Worm (Caenorhabditis elegans) whole organism, L4 larva: ENCODE results near the gene C38D9.2.
A peak's percentile ranks its signal among the peaks of the same experiment; 100 is the strongest.

ENCODE experiments used
- D1046.2 ChIP-seq: fragments of 200-800 bp; sonication (Bioruptor generic); IDR thresholded peaks from 2 replicates; pipeline ENCODE4 v1.3.6; 2022; ENCODE audit warnings: missing genetic modification characterization, missing compliant biosample characterization
- F26F4.8 ChIP-seq: fragments of 200-800 bp; sonication (Bioruptor generic); conservative IDR thresholded peaks from 2 replicates; pipeline ENCODE4 v1.3.6; 2022; ENCODE audit warnings: missing genetic modification characterization, missing compliant biosample characterization
- F37D6.2 ChIP-seq: sonication (generic microtip); optimal IDR thresholded peaks from 2 replicates; lab custom pipeline; 2016; ENCODE audit warnings: mild to moderate bottlenecking, missing genetic modification characterization, missing compliant biosample characterization
- F44E2.7 ChIP-seq: fragments of 200-800 bp; sonication (Bioruptor generic); IDR thresholded peaks from 2 replicates; pipeline ENCODE4 v2.1.2; 2022; ENCODE audit warnings: missing genetic modification characterization, missing compliant biosample characterization
- T26A8.4 ChIP-seq: fragments of 200-800 bp; sonication (Bioruptor generic); IDR thresholded peaks from 2 replicates; pipeline ENCODE4 v1.3.6; 2022; ENCODE audit warnings: missing genetic modification characterization, missing compliant biosample characterization
- aly-2 ChIP-seq: sonication (generic microtip); optimal IDR thresholded peaks from 2 replicates; lab custom pipeline; 2018; ENCODE audit warnings: missing biosample characterization, missing genetic modification characterization
- arid-1 ChIP-seq: fragments of 200-800 bp; sonication (Bioruptor generic); conservative IDR thresholded peaks from 2 replicates; pipeline ENCODE4 v1.3.6; 2022; ENCODE audit warnings: missing genetic modification reagents, missing genetic modification characterization, missing compliant biosample characterization
- ceh-62 ChIP-seq: sonication (generic microtip); optimal IDR thresholded peaks from 2 replicates; lab custom pipeline; 2017; ENCODE audit warnings: missing biosample characterization, missing genetic modification characterization
- cey-2 ChIP-seq: sonication (generic microtip); optimal IDR thresholded peaks from 3 replicates; lab custom pipeline; 2017; ENCODE audit warnings: missing genetic modification characterization, mild to moderate bottlenecking, missing compliant biosample characterization, antibody characterized with exemption, borderline replicate concordance; ENCODE audit not compliant: insufficient read depth
- daf-16 ChIP-seq, 3 experiments: sonication (generic microtip); optimal IDR thresholded peaks; 2 replicates each; lab custom pipeline; 2016 to 2017; ENCODE audit warnings: missing genetic modification characterization in 3 of 3, missing genetic modification reagents in 3 of 3, mild to moderate bottlenecking in 2 of 3, missing compliant biosample characterization in 2 of 3, missing biosample characterization in 1 of 3, moderate library complexity in 1 of 3
- daf-8 ChIP-seq: fragments of 200-800 bp; sonication (Bioruptor generic); IDR thresholded peaks from 2 replicates; pipeline ENCODE4 v1.3.6; 2022; ENCODE audit warnings: missing genetic modification characterization, missing compliant biosample characterization
- dmd-6 ChIP-seq: fragments of 200-800 bp; sonication (Bioruptor generic); IDR thresholded peaks from 2 replicates; pipeline ENCODE4 v1.3.6; 2022; ENCODE audit warnings: missing genetic modification reagents, missing genetic modification characterization, missing compliant biosample characterization
- dmd-8 ChIP-seq: fragments of 200-800 bp; sonication (Bioruptor generic); IDR thresholded peaks from 2 replicates; pipeline ENCODE4 v1.3.6; 2022; ENCODE audit warnings: missing genetic modification characterization, missing compliant biosample characterization
- dmd-9 ChIP-seq: fragments of 200-800 bp; sonication (Bioruptor generic); IDR thresholded peaks from 2 replicates; pipeline ENCODE4 v1.3.6; 2022; ENCODE audit warnings: missing genetic modification reagents, missing genetic modification characterization, missing compliant biosample characterization
- dpl-1 ChIP-seq: fragments of 150-350 bp; optimal IDR thresholded peaks from 2 replicates; lab custom pipeline; 2014; ENCODE audit warnings: missing biosample characterization, missing genetic modification reagents, missing genetic modification characterization
- duxl-1 ChIP-seq: sonication (generic microtip); optimal IDR thresholded peaks from 2 replicates; lab custom pipeline; 2016; ENCODE audit warnings: mild to moderate bottlenecking, missing genetic modification characterization, moderate library complexity, missing compliant biosample characterization; ENCODE audit not compliant: poor library complexity
- dve-1 ChIP-seq: sonication (generic microtip); optimal IDR thresholded peaks from 2 replicates; lab custom pipeline; 2017; ENCODE audit warnings: antibody characterized with exemption, mild to moderate bottlenecking, missing genetic modification characterization, missing compliant biosample characterization; ENCODE audit not compliant: insufficient read depth
- egl-43 ChIP-seq: fragments of 200-800 bp; sonication (Bioruptor generic); IDR thresholded peaks from 2 replicates; pipeline ENCODE4 v1.3.6; 2022; ENCODE audit warnings: missing genetic modification reagents, missing genetic modification characterization, missing compliant biosample characterization
- hmg-1.1 ChIP-seq: fragments of 200-800 bp; sonication (Bioruptor generic); IDR thresholded peaks from 2 replicates; pipeline ENCODE4 v1.3.6; 2022; ENCODE audit warnings: missing genetic modification reagents, missing genetic modification characterization, missing compliant biosample characterization
- jun-1 ChIP-seq: fragments of 150-350 bp; optimal IDR thresholded peaks from 2 replicates; lab custom pipeline; 2014; ENCODE audit warnings: missing biosample characterization, missing genetic modification reagents, missing genetic modification characterization
- lim-7 ChIP-seq: fragments of 200-800 bp; sonication (Bioruptor generic); IDR thresholded peaks from 2 replicates; pipeline ENCODE4 v1.3.6; 2022; ENCODE audit warnings: missing genetic modification characterization, missing compliant biosample characterization
- lin-1 ChIP-seq: fragments of 200-800 bp; sonication (Bioruptor generic); IDR thresholded peaks from 2 replicates; pipeline ENCODE4 v1.3.6; 2022; ENCODE audit warnings: missing genetic modification reagents, missing genetic modification characterization, missing compliant biosample characterization
- lin-15B ChIP-seq: fragments of 150-350 bp; sonication (generic microtip); optimal IDR thresholded peaks from 3 replicates; lab custom pipeline; 2014; ENCODE audit warnings: missing biosample characterization, missing genetic modification characterization
- lsy-2 ChIP-seq, 2 experiments: fragments of 150-350 bp in 1 of 2; sonication (generic microtip) in 1 of 2; optimal IDR thresholded peaks; 2 replicates each; lab custom pipeline; 2014 to 2017; ENCODE audit warnings: missing biosample characterization in 2 of 2, missing genetic modification characterization in 2 of 2
- mdl-1 ChIP-seq, 2 experiments: fragments of 150-350 bp in 1 of 2; sonication (generic microtip) in 1 of 2; optimal IDR thresholded peaks; 2 replicates each; lab custom pipeline; 2014 to 2017; ENCODE audit warnings: missing biosample characterization in 2 of 2, missing genetic modification characterization in 2 of 2
- mxl-3 ChIP-seq: fragments of 200-800 bp; sonication (Bioruptor generic); optimal IDR thresholded peaks from 2 replicates; lab custom pipeline; 2018; ENCODE audit warnings: mild to moderate bottlenecking, missing genetic modification characterization, missing compliant biosample characterization
- nhr-237 ChIP-seq: sonication (generic microtip); optimal IDR thresholded peaks from 2 replicates; lab custom pipeline; 2017; ENCODE audit warnings: missing biosample characterization, missing genetic modification characterization
- nhr-28 ChIP-seq: fragments of 150-350 bp; optimal IDR thresholded peaks from 2 replicates; lab custom pipeline; 2014; ENCODE audit warnings: missing biosample characterization, missing genetic modification characterization
- nhr-48 ChIP-seq: sonication (generic microtip); optimal IDR thresholded peaks from 2 replicates; lab custom pipeline; 2016; ENCODE audit warnings: mild to moderate bottlenecking, missing genetic modification characterization, missing compliant biosample characterization
- pha-4 ChIP-seq, 2 experiments: fragments of 150-350 bp in 1 of 2; fragments of 200-800 bp in 1 of 2; sonication (Bioruptor generic) in 1 of 2; IDR thresholded peaks in 1 of 2; optimal IDR thresholded peaks in 1 of 2; 2 replicates each; pipeline versions ENCODE4 v1.3.6 to Lab custom; 2014 to 2022; ENCODE audit warnings: missing genetic modification characterization in 2 of 2, missing genetic modification reagents in 2 of 2, missing biosample characterization in 1 of 2, missing compliant biosample characterization in 1 of 2
- php-3 ChIP-seq: fragments of 200-800 bp; sonication (Bioruptor generic); IDR thresholded peaks from 2 replicates; pipeline ENCODE4 v1.3.6; 2022; ENCODE audit warnings: missing genetic modification reagents, missing genetic modification characterization, missing compliant biosample characterization
- pqm-1 ChIP-seq: sonication (generic microtip); optimal IDR thresholded peaks from 2 replicates; lab custom pipeline; 2017; ENCODE audit warnings: missing biosample characterization, missing genetic modification characterization
- set-16 ChIP-seq: fragments of 200-800 bp; sonication (Bioruptor generic); IDR thresholded peaks from 2 replicates; pipeline ENCODE4 v1.3.6; 2022; ENCODE audit warnings: missing genetic modification reagents, missing genetic modification characterization, missing compliant biosample characterization
- skn-1 ChIP-seq: fragments of 150-350 bp; optimal IDR thresholded peaks from 2 replicates; lab custom pipeline; 2014; ENCODE audit warnings: missing biosample characterization, missing genetic modification characterization
- snpc-4 ChIP-seq: fragments of 150-350 bp; optimal IDR thresholded peaks from 2 replicates; lab custom pipeline; 2014; ENCODE audit warnings: missing biosample characterization, missing genetic modification characterization
- spr-1 ChIP-seq: sonication (generic microtip); optimal IDR thresholded peaks from 2 replicates; lab custom pipeline; 2016; ENCODE audit warnings: mild to moderate bottlenecking, missing genetic modification characterization, missing compliant biosample characterization
- spr-3 ChIP-seq: fragments of 200-800 bp; sonication (Bioruptor generic); optimal IDR thresholded peaks from 2 replicates; lab custom pipeline; 2018; ENCODE audit warnings: mild to moderate bottlenecking, missing genetic modification characterization, missing compliant biosample characterization
- unc-130 ChIP-seq: sonication (generic microtip); optimal IDR thresholded peaks from 2 replicates; lab custom pipeline; 2016; ENCODE audit warnings: missing genetic modification reagents, missing genetic modification characterization, missing compliant biosample characterization
- unc-62 ChIP-seq, 3 experiments: fragments of 150-350 bp in 1 of 3; sonication (generic microtip); optimal IDR thresholded peaks in 2 of 3; peaks in 1 of 3; 1 replicate in 1 of 3; 2 replicates in 2 of 3; lab custom pipeline; 2014 to 2017; ENCODE audit warnings: missing biosample characterization in 3 of 3, missing genetic modification characterization in 3 of 3, missing genetic modification reagents in 3 of 3, missing genotype in 1 of 3
- zag-1 ChIP-seq: fragments of 150-350 bp; optimal IDR thresholded peaks from 2 replicates; lab custom pipeline; 2014; ENCODE audit warnings: missing biosample characterization, missing genetic modification characterization
- zfp-3 ChIP-seq: fragments of 200-800 bp; sonication (Bioruptor generic); conservative IDR thresholded peaks from 2 replicates; pipeline ENCODE4 v1.3.6; 2022; ENCODE audit warnings: missing genetic modification reagents, missing genetic modification characterization, missing compliant biosample characterization
- zip-2 ChIP-seq: fragments of 150-350 bp; optimal IDR thresholded peaks from 2 replicates; lab custom pipeline; 2014; ENCODE audit warnings: missing biosample characterization, missing genetic modification characterization
- ztf-11 ChIP-seq: fragments of 150-350 bp; optimal IDR thresholded peaks from 2 replicates; lab custom pipeline; 2014; ENCODE audit warnings: missing biosample characterization, missing genetic modification characterization

The C38D9.2 gene

DNA sequence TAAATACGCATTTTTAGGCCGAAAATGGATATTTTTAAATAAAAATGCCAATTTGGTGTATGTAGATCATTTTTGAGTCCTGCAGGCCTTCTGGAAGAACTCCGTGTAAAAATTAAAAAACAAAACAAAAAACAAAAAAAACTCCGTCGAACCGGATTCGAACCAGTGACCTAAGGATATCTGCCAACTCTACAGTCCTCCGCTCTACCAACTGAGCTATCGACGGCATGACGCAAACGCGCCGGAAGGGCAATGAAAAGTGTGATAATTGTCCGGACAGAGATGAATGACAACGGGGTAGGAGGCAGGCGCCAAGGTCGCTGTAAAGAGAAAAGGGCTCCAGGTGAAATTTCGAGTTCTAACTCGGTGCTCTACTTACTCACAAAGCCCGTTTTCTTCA is 24.6 kb upstream of the C38D9.2 start (continued):
- TF ChIP-seq pha-4 (GFP tag; IDR thresholded peaks at IDR 0.05; lab: Robert Waterston, UW): no peak; the same call in 1 of the 2 replicates
- TF ChIP-seq pha-4 (tag; optimal IDR thresholded peaks at IDR 0.05; lab: Kevin White, UChicago): no peak
- no peak for TF ChIP-seq F37D6.2 (tag; lab: Kevin White, UChicago)
- TF ChIP-seq snpc-4: no peak
- no peak for TF ChIP-seq mdl-1 (tag; optimal IDR thresholded peaks at IDR 0.05; lab: Kevin White, UChicago)
- no peak for TF ChIP-seq php-3 (GFP tag; lab: Robert Waterston, UW)
- 0 out of 2 replicates have a peak, but pooled peaks have one; percentile 29 for TF ChIP-seq dmd-8 (GFP tag; lab: Robert Waterston, UW)
- no peak for TF ChIP-seq D1046.2
- TF ChIP-seq dmd-9: no peak
- TF ChIP-seq T26A8.4 (GFP tag; lab: Robert Waterston, UW): no peak
- no peak for TF ChIP-seq lsy-2 (tag; optimal IDR thresholded peaks at IDR 0.05; lab: Kevin White, UChicago)
- no peak for TF ChIP-seq zag-1 (tag; lab: Kevin White, UChicago)
- no peak for TF ChIP-seq spr-1 (tag; lab: Kevin White, UChicago)
- TF ChIP-seq zip-2 (tag; lab: Kevin White, UChicago): no peak
- 0 out of 2 replicates have a peak, but pooled peaks have one; percentile 39 for TF ChIP-seq zfp-3 (GFP tag; lab: Robert Waterston, UW)
- peak; percentile 73 for TF ChIP-seq lim-7
- no peak for TF ChIP-seq arid-1 (GFP tag; lab: Robert Waterston, UW)
- TF ChIP-seq F44E2.7: no peak
- peak; percentile 75 for TF ChIP-seq egl-43 (GFP tag; lab: Robert Waterston, UW)
- no peak for TF ChIP-seq ceh-62 (tag; lab: Kevin White, UChicago)
- TF ChIP-seq set-16 (GFP tag; lab: Robert Waterston, UW): no peak
- TF ChIP-seq unc-130: no peak
- no peak for TF ChIP-seq cey-2 (tag; lab: Kevin White, UChicago)
- no peak for TF ChIP-seq lin-15B (tag; lab: Kevin White, UChicago)
- TF ChIP-seq nhr-237 (tag; lab: Kevin White, UChicago): no peak
- TF ChIP-seq, all 104 proteins: peak for 11

- TF ChIP-seq nhr-28 (tag; lab: Kevin White, UChicago) (peak; percentile 34), zag-1 (tag; lab: Kevin White, UChicago) (no peak), nhr-48 (tag; lab: Kevin White, UChicago) (no peak), pqm-1 (tag; lab: Kevin White, UChicago) (peak; percentile 45), daf-16 (GFP tag; optimal IDR thresholded peaks at IDR 0.05; lab: Kevin White, UChicago) (no peak), daf-16 (tag; optimal IDR thresholded peaks at IDR 0.05; lab: Kevin White, UChicago) (peak; percentile 80), zfp-3 (GFP tag; lab: Robert Waterston, UW) (no peak), ztf-11 (tag; lab: Kevin White, UChicago) (no peak), skn-1 (tag; lab: Kevin White, UChicago) (no peak), duxl-1 (tag; lab: Kevin White, UChicago) (peak; percentile 25)
Measured at ce11 chrV:17546931-17547330, 20.0 kb upstream of the C38D9.2 start.

ce11 chrV:17548635-17549034 is 18.3 kb upstream of the C38D9.2 start:
- TF ChIP-seq nhr-48 (tag; lab: Kevin White, UChicago) (no peak), set-16 (GFP tag; lab: Robert Waterston, UW) (peak; percentile 98), pha-4 (GFP tag; IDR thresholded peaks at IDR 0.05; lab: Robert Waterston, UW) (peak; percentile 38; the same call in 1 of the 2 replicates), pha-4 (tag; optimal IDR thresholded peaks at IDR 0.05; lab: Kevin White, UChicago) (no peak), mdl-1 (tag; optimal IDR thresholded peaks at IDR 0.05; lab: Kevin White, UChicago) (no peak)
- TF ChIP-seq, all 104 proteins: peak for 2

DNA sequence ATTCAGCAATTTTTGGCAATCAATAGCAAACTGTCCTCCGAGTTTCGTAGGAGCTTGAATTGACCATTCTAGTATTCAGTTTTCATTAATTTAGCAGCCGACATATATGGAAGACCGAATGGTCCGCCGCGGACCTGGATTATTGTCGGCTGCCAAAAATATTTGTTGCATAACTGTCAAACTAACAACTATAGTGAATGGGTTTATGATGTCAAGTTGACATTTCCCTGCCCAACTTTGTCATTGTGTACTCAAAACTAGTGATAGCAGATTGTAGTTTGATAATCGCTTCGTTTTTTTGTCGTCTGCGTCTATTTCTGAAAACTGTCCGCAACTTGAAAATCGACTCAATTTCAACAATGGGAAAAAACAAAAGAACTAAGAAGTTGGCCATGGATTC is 17.6 kb upstream of the C38D9.2 start, which contains the start of gene fbxa-176:
Gene fbxa-176 (plus strand): TSS at position 314 of the 400 bp plus-strand sequence.
- TF ChIP-seq aly-2 (tag; lab: Kevin White, UChicago) (no peak), dmd-6 (peak; percentile 60), daf-8 (GFP tag; lab: Robert Waterston, UW) (no peak), egl-43 (GFP tag; lab: Robert Waterston, UW) (no peak), hmg-1.1 (GFP tag; lab: Robert Waterston, UW) (no peak), dve-1 (tag; lab: Kevin White, UChicago) (peak; percentile 12), mxl-3 (GFP tag; lab: Kevin White, UChicago) (no peak), nhr-237 (tag; lab: Kevin White, UChicago) (no peak), F26F4.8 (GFP tag; lab: Robert Waterston, UW) (no peak), ztf-11 (tag; lab: Kevin White, UChicago) (no peak), pqm-1 (tag; lab: Kevin White, UChicago) (peak; percentile 32), spr-3 (no peak), unc-62 (GFP tag; optimal IDR thresholded peaks at IDR 0.05 in 1 of 2; lab: Kevin White, UChicago) (no peak), unc-62 (tag; optimal IDR thresholded peaks at IDR 0.05; lab: Kevin White, UChicago) (no peak), jun-1 (tag; lab: Kevin White, UChicago) (no peak), lin-1 (GFP tag; lab: Robert Waterston, UW) (no peak), skn-1 (tag; lab: Kevin White, UChicago) (no peak), dpl-1 (no peak)
